Fruit fly (Drosophila melanogaster) Kc167 (cell line): ENCODE measurements around the gene CG14995.

Experiments used
- Myc ChIP-seq: fragments of >200 bp; optimal IDR thresholded peaks from 2 replicates; lab custom pipeline; 2017; ENCODE audit warnings: missing external identifiers
- Sin3A ChIP-seq: fragments of >200 bp; optimal IDR thresholded peaks from 2 replicates; lab custom pipeline; 2018; ENCODE audit warnings: missing external identifiers
- h ChIP-seq: fragments of >200 bp; optimal IDR thresholded peaks from 3 replicates; lab custom pipeline; 2018; ENCODE audit warnings: missing external identifiers
- insv ChIP-seq: fragments of >200 bp; optimal IDR thresholded peaks from 3 replicates; lab custom pipeline; 2018; ENCODE audit warnings: missing external identifiers
- psq ChIP-seq: fragments of >200 bp; optimal IDR thresholded peaks from 2 replicates; lab custom pipeline; 2017; ENCODE audit warnings: missing external identifiers
- ttk ChIP-seq: sonication (Bioruptor generic); optimal IDR thresholded peaks from 2 replicates; lab custom pipeline; 2017; ENCODE audit warnings: missing external identifiers

The CG14995 gene

dm6 chr3L:4061921-4062474 is 41.1 kb downstream of the CG14995 start, which contains the start of gene dib:
TSS of gene dib (plus strand) at chr3L:4062292.
- TF ChIP-seq psq (lab: Kevin White, UChicago), result no peak
- no peak for TF ChIP-seq Sin3A (lab: Kevin White, UChicago)
- no peak for TF ChIP-seq Myc (lab: Kevin White, UChicago)
- TF ChIP-seq h, result no peak
- TF ChIP-seq ttk, result no peak
- TF ChIP-seq insv, result no peak

dm6 chr3L:4059293-4059820 is 43.7 kb downstream of the CG14995 start, which contains the start of gene Ugt305A1:
TSS of gene Ugt305A1 (plus strand) at chr3L:4059770.
- TF ChIP-seq ttk, result no peak
- TF ChIP-seq h, result no peak
- TF ChIP-seq Sin3A (lab: Kevin White, UChicago), result no peak
- TF ChIP-seq insv, result no peak
- no peak for TF ChIP-seq psq (lab: Kevin White, UChicago)
- TF ChIP-seq Myc (lab: Kevin White, UChicago), result no peak

- TF ChIP-seq insv (no peak), ttk (no peak), Sin3A (lab: Kevin White, UChicago) (no peak), psq (lab: Kevin White, UChicago) (no peak), h (no peak), Myc (lab: Kevin White, UChicago) (no peak)
These were observed 46.2 kb downstream of the CG14995 start for dm6 chr3L:4056812-4057211.

DNA sequence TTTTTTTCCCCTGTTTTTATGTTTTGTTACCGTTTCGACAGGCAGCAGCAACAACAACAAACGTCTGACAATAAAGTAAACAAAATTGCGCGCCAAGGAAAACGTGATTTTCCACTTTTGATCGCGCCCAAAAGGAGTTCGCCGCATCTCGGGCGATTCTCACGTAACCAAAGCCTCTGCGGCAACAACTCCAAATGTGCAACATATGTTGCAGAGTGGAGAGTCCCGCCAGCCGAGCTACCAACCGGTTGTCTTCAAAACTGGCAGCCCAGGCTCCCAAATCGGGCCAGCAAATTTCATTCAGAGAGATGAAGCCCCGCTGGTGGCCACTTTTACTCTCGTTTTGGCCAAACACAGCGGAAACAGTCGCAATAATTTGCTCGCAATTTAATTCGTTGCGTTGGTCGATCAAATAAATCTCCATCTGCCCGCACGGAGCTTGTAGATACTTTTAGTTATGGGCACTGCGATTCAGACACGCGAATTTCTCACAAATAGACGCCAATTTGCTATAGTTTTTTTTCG is 47.6 kb downstream of the CG14995 start:
- no peak for TF ChIP-seq insv
- TF ChIP-seq psq (lab: Kevin White, UChicago), result no peak
- TF ChIP-seq Sin3A (lab: Kevin White, UChicago), result no peak
- no peak for TF ChIP-seq Myc (lab: Kevin White, UChicago)
- no peak for TF ChIP-seq ttk
- no peak for TF ChIP-seq h

DNA sequence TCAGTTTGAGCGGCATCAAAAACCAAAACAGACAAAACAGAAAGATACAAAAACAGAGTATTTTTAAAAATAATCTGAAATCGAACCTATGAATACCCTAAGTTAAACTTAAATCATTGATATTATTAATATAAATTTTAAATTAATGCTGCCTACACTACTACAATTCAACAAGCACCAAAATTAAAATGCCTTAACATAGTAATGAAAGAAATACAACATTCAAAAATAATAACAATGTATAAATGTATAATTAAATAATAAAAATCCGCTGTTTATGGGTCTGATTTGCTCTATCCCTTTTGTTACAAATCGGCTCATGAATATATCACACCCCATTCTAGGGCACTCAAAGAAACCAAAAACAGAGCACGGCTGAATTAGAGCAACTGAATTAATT is 54.0 kb downstream of the CG14995 start:
- TF ChIP-seq Myc (lab: Kevin White, UChicago) (no peak), psq (lab: Kevin White, UChicago) (no peak), insv (no peak), h (no peak)

DNA sequence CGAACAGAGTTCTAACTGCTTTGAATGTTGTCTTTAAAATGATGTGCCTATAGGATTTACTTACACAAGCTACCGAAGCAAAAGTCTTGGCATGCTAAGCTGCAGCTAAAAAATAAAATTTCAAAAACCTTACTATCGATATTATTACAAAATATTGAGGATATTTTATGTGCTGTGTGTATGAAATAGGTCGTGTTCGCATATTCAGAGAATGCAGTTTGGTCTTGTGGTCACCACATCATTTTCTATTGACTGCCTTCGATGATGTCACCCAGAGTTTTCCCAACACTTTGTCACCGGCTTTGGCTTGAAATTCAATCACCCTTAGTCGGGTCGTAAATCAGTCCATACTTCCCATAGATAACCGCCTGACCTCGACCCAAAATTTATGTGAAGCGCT is 55.4 kb downstream of the CG14995 start, which contains the start of gene Dpy-30L2:
Gene Dpy-30L2 (minus strand): TSS at position 101 of the 400 bp plus-strand sequence.
- no peak for TF ChIP-seq ttk
- TF ChIP-seq Myc (lab: Kevin White, UChicago), result no peak
- TF ChIP-seq psq (lab: Kevin White, UChicago), result no peak
- no peak for TF ChIP-seq Sin3A (lab: Kevin White, UChicago)
- TF ChIP-seq h, result no peak
- TF ChIP-seq insv, result no peak

- TF ChIP-seq h (no peak), insv (no peak), Sin3A (lab: Kevin White, UChicago) (no peak), ttk (no peak), Myc (lab: Kevin White, UChicago) (no peak), psq (lab: Kevin White, UChicago) (no peak)
These were observed 56.8 kb downstream of the CG14995 start, which contains the start of gene CG1136 for dm6 chr3L:4046289-4046688. TSS of gene CG1136 (plus strand) at chr3L:4046596.

DNA sequence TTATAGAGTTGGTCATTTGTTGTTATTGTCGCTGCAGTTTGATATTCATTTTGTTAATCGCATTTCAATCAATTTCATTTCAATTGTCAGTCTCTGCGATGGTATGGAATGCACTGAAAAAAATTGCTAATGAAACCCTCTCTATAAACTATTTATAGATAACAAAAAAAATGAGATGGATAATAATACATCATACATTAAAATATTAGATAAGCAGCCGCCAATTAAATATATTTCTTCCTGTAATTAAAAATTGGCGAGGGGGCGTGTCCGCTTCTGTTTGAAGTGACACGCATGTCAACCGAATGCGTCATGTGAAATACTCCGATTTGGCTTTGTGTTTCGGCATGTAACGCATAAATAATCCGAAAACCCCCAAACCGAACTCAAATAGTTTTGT is 58.6 kb downstream of the CG14995 start:
- no peak for TF ChIP-seq Sin3A (lab: Kevin White, UChicago)
- no peak for TF ChIP-seq ttk
- TF ChIP-seq insv, result no peak
- TF ChIP-seq h, result no peak
- no peak for TF ChIP-seq psq (lab: Kevin White, UChicago)
- no peak for TF ChIP-seq Myc (lab: Kevin White, UChicago)
